Worm (Caenorhabditis elegans) whole organism, L2 larva: ENCODE results near the gene C39B5.14.
"Not testable (repeated sequence)": the region's sequence is repeated elsewhere in the genome, so short reads cannot be mapped to it uniquely, and the experiment has no call there.

Experiments used
- C34F6.9 ChIP-seq: fragments of 150-350 bp; optimal IDR thresholded peaks from 2 replicates; lab custom pipeline; 2014; ENCODE audit warnings: missing biosample characterization, missing genetic modification characterization
- aly-2 ChIP-seq: fragments of 150-350 bp; optimal IDR thresholded peaks from 2 replicates; lab custom pipeline; 2014; ENCODE audit warnings: missing biosample characterization, missing genetic modification characterization
- ama-1 ChIP-seq: fragments of 150-350 bp; optimal IDR thresholded peaks from 2 replicates; lab custom pipeline; 2018; ENCODE audit warnings: inconsistent platforms
- crh-2 ChIP-seq: sonication (generic microtip); optimal IDR thresholded peaks from 2 replicates; lab custom pipeline; 2017; ENCODE audit warnings: missing biosample characterization, missing genetic modification characterization
- fos-1 ChIP-seq: fragments of 150-350 bp; optimal IDR thresholded peaks from 2 replicates; lab custom pipeline; 2014; ENCODE audit warnings: missing biosample characterization, missing genetic modification characterization
- lsy-2 ChIP-seq, 2 experiments: fragments of 150-350 bp in 1 of 2; sonication (generic microtip) in 1 of 2; optimal IDR thresholded peaks; 2 replicates each; lab custom pipeline; 2014 to 2017; ENCODE audit warnings: missing biosample characterization in 2 of 2, missing genetic modification characterization in 2 of 2
- nhr-237 ChIP-seq: fragments of 150-350 bp; optimal IDR thresholded peaks from 2 replicates; lab custom pipeline; 2014; ENCODE audit warnings: missing biosample characterization, missing genetic modification characterization
- nhr-25 ChIP-seq: fragments of 150-350 bp; sonication (generic microtip); optimal IDR thresholded peaks from 3 replicates; lab custom pipeline; 2014; ENCODE audit warnings: missing biosample characterization, missing genetic modification characterization
- nhr-6 ChIP-seq: fragments of 150-350 bp; optimal IDR thresholded peaks from 2 replicates; lab custom pipeline; 2014; ENCODE audit warnings: missing biosample characterization, missing genetic modification characterization
- sem-4 ChIP-seq: fragments of 150-350 bp; optimal IDR thresholded peaks from 2 replicates; lab custom pipeline; 2014; ENCODE audit warnings: missing biosample characterization, missing genetic modification reagents, missing genetic modification characterization
- unc-62 ChIP-seq: fragments of 150-350 bp; optimal IDR thresholded peaks from 2 replicates; lab custom pipeline; 2014; ENCODE audit warnings: missing biosample characterization, missing genetic modification reagents, missing genetic modification characterization
- zag-1 ChIP-seq: fragments of 150-350 bp; optimal IDR thresholded peaks from 2 replicates; lab custom pipeline; 2014; ENCODE audit warnings: missing biosample characterization, missing genetic modification characterization

ce11 chrIII:2261353-2261752 lies 50.1 kb downstream of the C39B5.14 start, which contains the start of gene fbxa-42:
- TF ChIP-seq sem-4 (tag; lab: Kevin White, UChicago); zag-1 (tag; lab: Kevin White, UChicago); nhr-6; nhr-237; nhr-25; fos-1 (tag; lab: Kevin White, UChicago); aly-2 (tag; lab: Kevin White, UChicago); unc-62 (GFP tag; lab: Kevin White, UChicago); C34F6.9; ama-1 (lab: Kevin White, UChicago); crh-2 (tag; lab: Kevin White, UChicago); lsy-2 (tag; optimal IDR thresholded peaks at IDR 0.05; lab: Kevin White, UChicago): not testable (repeated sequence)
